Fruit fly (Drosophila melanogaster) whole organism, embryonic: ENCODE data around the gene dock.

Experiments
- Atf3 ChIP-seq: fragments of 200-800 bp; sonication (Bioruptor generic); optimal IDR thresholded peaks from 3 replicates; lab custom pipeline; 2016; ENCODE audit warnings: missing biosample characterization, missing genetic modification characterization
- B-H1 ChIP-seq: fragments of 200-800 bp; sonication (Bioruptor generic); IDR thresholded peaks from 3 replicates; pipeline ENCODE4 v1.3.6; 2022; ENCODE audit warnings: missing biosample characterization, missing genetic modification characterization
- B-H2 ChIP-seq: fragments of 200-800 bp; sonication (Bioruptor generic); optimal IDR thresholded peaks from 2 replicates; lab custom pipeline; 2018; ENCODE audit warnings: missing biosample characterization, mild to moderate bottlenecking, missing genetic modification characterization
- CG10147 ChIP-seq: fragments of 200-800 bp; sonication (Bioruptor generic); optimal IDR thresholded peaks from 2 replicates; lab custom pipeline; 2019; ENCODE audit warnings: missing biosample characterization, mild to moderate bottlenecking, missing genetic modification characterization, moderate library complexity
- CG1024 ChIP-seq: fragments of 200-800 bp; sonication (Bioruptor generic); IDR thresholded peaks from 2 replicates; pipeline ENCODE4 v1.3.6; 2022; ENCODE audit warnings: missing biosample characterization, missing genetic modification characterization
- CG10274 ChIP-seq: fragments of 200-800 bp; sonication (Bioruptor generic); optimal IDR thresholded peaks from 3 replicates; lab custom pipeline; 2017; ENCODE audit warnings: missing biosample characterization, mild to moderate bottlenecking, missing genetic modification characterization
- CG10462 ChIP-seq: fragments of 200-800 bp; sonication (Bioruptor generic); optimal IDR thresholded peaks from 2 replicates; lab custom pipeline; 2016; ENCODE audit warnings: missing biosample characterization, missing genetic modification characterization
- CG11456 ChIP-seq: fragments of 200-800 bp; sonication (Bioruptor generic); IDR thresholded peaks from 3 replicates; pipeline ENCODE4 v1.3.6; 2022; ENCODE audit warnings: missing biosample characterization, missing genetic modification characterization
- CG12155 ChIP-seq: fragments of 200-800 bp; sonication (Bioruptor generic); optimal IDR thresholded peaks from 3 replicates; lab custom pipeline; 2016; ENCODE audit warnings: missing biosample characterization, missing genetic modification characterization
- CG14667 ChIP-seq: fragments of 200-800 bp; sonication (Bioruptor generic); IDR thresholded peaks from 2 replicates; pipeline ENCODE4 v1.3.6; 2022; ENCODE audit warnings: missing biosample characterization, missing genetic modification characterization
- CG15073 ChIP-seq: fragments of 200-800 bp; sonication (Bioruptor generic); optimal IDR thresholded peaks from 2 replicates; lab custom pipeline; 2016; ENCODE audit warnings: missing biosample characterization, missing genetic modification characterization
- CG1603 ChIP-seq: fragments of 200-800 bp; sonication (Bioruptor generic); optimal IDR thresholded peaks from 2 replicates; lab custom pipeline; 2019; ENCODE audit warnings: missing biosample characterization, mild to moderate bottlenecking, missing genetic modification characterization, moderate library complexity
- CG17186 ChIP-seq: fragments of 200-800 bp; sonication (Bioruptor generic); optimal IDR thresholded peaks from 3 replicates; lab custom pipeline; 2017; ENCODE audit warnings: missing biosample characterization, missing genetic modification reagents, missing genetic modification characterization
- CG17359 ChIP-seq: fragments of 200-800 bp; sonication (Bioruptor generic); optimal IDR thresholded peaks from 3 replicates; lab custom pipeline; 2018; ENCODE audit warnings: missing biosample characterization, mild to moderate bottlenecking, missing genetic modification characterization, moderate library complexity
- CG17802 ChIP-seq: fragments of 200-800 bp; sonication (Bioruptor generic); optimal IDR thresholded peaks from 2 replicates; lab custom pipeline; 2018; ENCODE audit warnings: missing biosample characterization, mild to moderate bottlenecking, missing genetic modification characterization, moderate library complexity
- CG17829 ChIP-seq: fragments of 200-800 bp; optimal IDR thresholded peaks from 2 replicates; lab custom pipeline; 2019; ENCODE audit warnings: missing biosample characterization, mild to moderate bottlenecking, missing genetic modification characterization, moderate library complexity
- CG18599 ChIP-seq: fragments of 200-800 bp; sonication (Bioruptor generic); optimal IDR thresholded peaks from 3 replicates; lab custom pipeline; 2017; ENCODE audit warnings: missing biosample characterization, missing genetic modification characterization, mild to moderate bottlenecking, moderate library complexity, missing genetic modification reagents
- CG3281 ChIP-seq: fragments of 200-800 bp; sonication (Bioruptor generic); optimal IDR thresholded peaks from 3 replicates; lab custom pipeline; 2017; ENCODE audit warnings: missing biosample characterization, mild to moderate bottlenecking, missing genetic modification characterization
- CG3838 ChIP-seq: fragments of 200-800 bp; sonication (Bioruptor generic); optimal IDR thresholded peaks from 3 replicates; lab custom pipeline; 2016; ENCODE audit warnings: missing biosample characterization, missing genetic modification characterization
- CG5245 ChIP-seq: fragments of 200-800 bp; sonication (Bioruptor generic); optimal IDR thresholded peaks from 3 replicates; lab custom pipeline; 2016; ENCODE audit warnings: missing biosample characterization, missing genetic modification characterization
- CG6272 ChIP-seq: fragments of 200-800 bp; sonication (Bioruptor generic); IDR thresholded peaks from 2 replicates; pipeline ENCODE4 v1.3.6; 2022; ENCODE audit warnings: missing biosample characterization, missing genetic modification characterization
- CG6813 ChIP-seq: fragments of 200-800 bp; sonication (Bioruptor generic); optimal IDR thresholded peaks from 2 replicates; lab custom pipeline; 2017; ENCODE audit warnings: missing biosample characterization, missing genetic modification characterization, mild to moderate bottlenecking, moderate library complexity, missing genetic modification reagents
- CG7963 ChIP-seq: fragments of 200-800 bp; sonication (Bioruptor generic); IDR thresholded peaks from 3 replicates; pipeline ENCODE4 v1.3.6; 2022; ENCODE audit warnings: missing biosample characterization, missing genetic modification characterization; ENCODE audit not compliant: partially characterized antibody
- CG8290 ChIP-seq, 3 experiments: fragments of 200-800 bp; sonication (Bioruptor generic); optimal IDR thresholded peaks; 2 replicates each; lab custom pipeline; 2016 to 2019; ENCODE audit warnings: missing biosample characterization in 3 of 3, missing genetic modification characterization in 3 of 3, mild to moderate bottlenecking in 2 of 3, moderate library complexity in 1 of 3
- CG9932 ChIP-seq: fragments of 200-800 bp; sonication (Bioruptor generic); IDR thresholded peaks from 2 replicates; pipeline ENCODE4 v1.3.6; 2022; ENCODE audit warnings: missing biosample characterization, missing genetic modification characterization
- CTCF ChIP-seq: fragments of 200-800 bp; sonication (Bioruptor generic); optimal IDR thresholded peaks from 2 replicates; lab custom pipeline; 2017; ENCODE audit warnings: missing biosample characterization, mild to moderate bottlenecking, missing genetic modification characterization, moderate library complexity
- Chrac-16 ChIP-seq: fragments of 200-800 bp; sonication (Bioruptor generic); optimal IDR thresholded peaks from 3 replicates; lab custom pipeline; 2016; ENCODE audit warnings: missing biosample characterization, missing genetic modification characterization
- CoRest ChIP-seq: fragments of 200-800 bp; sonication (Bioruptor generic); optimal IDR thresholded peaks from 3 replicates; lab custom pipeline; 2018; ENCODE audit warnings: missing biosample characterization, mild to moderate bottlenecking, missing genetic modification characterization, moderate library complexity
- D ChIP-seq, 2 experiments: fragments of 200-800 bp in 1 of 2; fragments of >200 bp in 1 of 2; sonication (Bioruptor generic) in 1 of 2; optimal IDR thresholded peaks; 2 replicates in 1 of 2; 3 replicates in 1 of 2; lab custom pipeline; 2017; ENCODE audit warnings: mild to moderate bottlenecking in 1 of 2, missing biosample characterization in 1 of 2, missing genetic modification characterization in 1 of 2, missing genetic modification reagents in 1 of 2
- Dek ChIP-seq: fragments of 200-800 bp; sonication (Bioruptor generic); optimal IDR thresholded peaks from 3 replicates; lab custom pipeline; 2019; ENCODE audit warnings: missing biosample characterization, mild to moderate bottlenecking, missing genetic modification characterization, moderate library complexity
- MESR4 ChIP-seq: fragments of 200-800 bp; sonication (Bioruptor generic); optimal IDR thresholded peaks from 2 replicates; lab custom pipeline; 2018; ENCODE audit warnings: missing biosample characterization, mild to moderate bottlenecking, missing genetic modification characterization, moderate library complexity
- Mes4 ChIP-seq: fragments of 200-800 bp; sonication (Bioruptor generic); optimal IDR thresholded peaks from 2 replicates; lab custom pipeline; 2016; ENCODE audit warnings: missing biosample characterization, missing genetic modification characterization
- Mrtf ChIP-seq: fragments of 200-800 bp; sonication (Bioruptor generic); IDR thresholded peaks from 3 replicates; pipeline ENCODE4 v1.3.6; 2022; ENCODE audit warnings: missing biosample characterization, missing genetic modification characterization
- NC2β ChIP-seq: fragments of 200-800 bp; sonication (Bioruptor generic); optimal IDR thresholded peaks from 2 replicates; lab custom pipeline; 2016; ENCODE audit warnings: missing biosample characterization, missing genetic modification characterization
- Poxn ChIP-seq: fragments of 200-800 bp; sonication (Bioruptor generic); IDR thresholded peaks from 2 replicates; pipeline ENCODE4 v1.3.6; 2022; ENCODE audit warnings: missing biosample characterization, missing genetic modification characterization
- Ravus ChIP-seq: fragments of 200-800 bp; sonication (Bioruptor generic); IDR thresholded peaks from 2 replicates; pipeline ENCODE4 v1.3.6; 2022; ENCODE audit warnings: missing biosample characterization, missing genetic modification characterization
- Vsx1 ChIP-seq: fragments of 200-800 bp; sonication (Bioruptor generic); optimal IDR thresholded peaks from 2 replicates; lab custom pipeline; 2017; ENCODE audit warnings: missing biosample characterization, mild to moderate bottlenecking, missing genetic modification characterization, missing genetic modification reagents
- btn ChIP-seq: fragments of 200-800 bp; sonication (Bioruptor generic); optimal IDR thresholded peaks from 2 replicates; lab custom pipeline; 2016; ENCODE audit warnings: missing biosample characterization, missing genetic modification characterization
- ci ChIP-seq: fragments of 200-800 bp; sonication (Bioruptor generic); IDR thresholded peaks from 3 replicates; pipeline ENCODE4 v1.3.6; 2022; ENCODE audit warnings: missing biosample characterization, missing genetic modification characterization
- dimm ChIP-seq: fragments of 200-800 bp; sonication (Bioruptor generic); IDR thresholded peaks from 2 replicates; pipeline ENCODE4 v1.3.6; 2022; ENCODE audit warnings: missing biosample characterization, missing genetic modification characterization
- gt ChIP-seq: fragments of 200-800 bp; sonication (Bioruptor generic); IDR thresholded peaks from 2 replicates; pipeline ENCODE4 v1.3.6; 2022; ENCODE audit warnings: missing biosample characterization, missing genetic modification characterization
- kni ChIP-seq: fragments of 200-800 bp; sonication (Bioruptor generic); optimal IDR thresholded peaks from 3 replicates; lab custom pipeline; 2017; ENCODE audit warnings: mild to moderate bottlenecking, missing biosample characterization, missing genetic modification reagents, missing genetic modification characterization
- knrl ChIP-seq: fragments of 200-800 bp; sonication (Bioruptor generic); IDR thresholded peaks from 3 replicates; pipeline ENCODE4 v1.3.6; 2022; ENCODE audit warnings: missing biosample characterization, missing genetic modification characterization; ENCODE audit not compliant: partially characterized antibody
- lbe ChIP-seq: fragments of 200-800 bp; sonication (Bioruptor generic); optimal IDR thresholded peaks from 2 replicates; lab custom pipeline; 2016; ENCODE audit warnings: missing biosample characterization, mild to moderate bottlenecking, missing genetic modification characterization
- nerfin-1 ChIP-seq: fragments of 200-800 bp; sonication (Bioruptor generic); optimal IDR thresholded peaks from 3 replicates; lab custom pipeline; 2019; ENCODE audit warnings: missing biosample characterization, mild to moderate bottlenecking, missing genetic modification characterization, moderate library complexity
- oc ChIP-seq: fragments of 200-800 bp; sonication (Bioruptor generic); optimal IDR thresholded peaks from 2 replicates; lab custom pipeline; 2018; ENCODE audit warnings: missing biosample characterization, mild to moderate bottlenecking, missing genetic modification characterization, moderate library complexity
- pb ChIP-seq: fragments of 200-800 bp; sonication (Bioruptor generic); optimal IDR thresholded peaks from 3 replicates; lab custom pipeline; 2016; ENCODE audit warnings: missing biosample characterization, missing genetic modification characterization
- pfk ChIP-seq: fragments of 200-800 bp; sonication (Bioruptor generic); optimal IDR thresholded peaks from 2 replicates; lab custom pipeline; 2018; ENCODE audit warnings: missing biosample characterization, mild to moderate bottlenecking, missing genetic modification characterization, moderate library complexity
- seq ChIP-seq: fragments of 200-800 bp; sonication (Bioruptor generic); IDR thresholded peaks from 2 replicates; pipeline ENCODE4 v1.3.6; 2022; ENCODE audit warnings: missing biosample characterization, missing genetic modification characterization
- sqz ChIP-seq: fragments of 200-800 bp; sonication (Bioruptor generic); optimal IDR thresholded peaks from 3 replicates; lab custom pipeline; 2018; ENCODE audit warnings: missing biosample characterization, mild to moderate bottlenecking, missing genetic modification characterization
- tio ChIP-seq: fragments of 200-800 bp; sonication (Bioruptor generic); optimal IDR thresholded peaks from 2 replicates; lab custom pipeline; 2017; ENCODE audit warnings: missing biosample characterization, missing genetic modification characterization, inconsistent platforms

The dock gene

DNA sequence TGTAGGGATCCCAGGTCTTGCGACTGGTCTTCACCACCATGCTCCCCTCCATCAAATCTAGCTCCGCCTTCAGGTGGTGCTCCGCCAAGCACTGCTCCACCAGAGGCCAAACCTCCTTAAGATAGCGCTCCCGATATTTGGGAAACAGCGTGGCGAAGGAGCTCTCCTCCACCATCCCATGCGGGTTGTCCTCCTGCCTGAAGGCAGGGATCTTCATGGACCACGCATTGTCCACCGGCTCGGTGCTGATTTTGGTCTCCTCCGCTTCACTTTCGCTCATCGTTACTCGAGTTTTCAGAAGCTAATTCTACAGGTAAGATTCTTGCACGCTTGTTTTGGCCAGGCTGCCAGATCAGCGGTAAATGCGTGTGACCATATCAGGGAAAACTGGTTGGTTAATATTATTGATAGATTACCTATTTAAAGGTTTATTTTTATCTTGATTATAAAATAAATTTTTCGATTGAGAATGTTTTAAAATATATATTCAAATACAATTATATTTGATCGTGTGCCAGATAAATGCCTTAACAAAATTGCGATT, 43.8 kb downstream of the dock start, which contains the start of gene dbe (continued):
- TF ChIP-seq CG17802 = no peak
- TF ChIP-seq CG10274 (GFP tag; lab: Kevin White, UChicago) = no peak
- TF ChIP-seq CG18599 (GFP tag; lab: Kevin White, UChicago) = no peak
- TF ChIP-seq Dek (tag; lab: Kevin White, UChicago) = no peak
- no peak for TF ChIP-seq Mes4 (GFP tag; lab: Kevin White, UChicago)
- TF ChIP-seq kni (GFP tag; lab: Kevin White, UChicago) = no peak
- no peak for TF ChIP-seq pb (GFP tag; lab: Kevin White, UChicago)
- TF ChIP-seq pfk = no peak
- no peak for TF ChIP-seq lbe (GFP tag; lab: Kevin White, UChicago)
- no peak for TF ChIP-seq gt (GFP tag; lab: Robert Waterston, UW)
- TF ChIP-seq ci (GFP tag; lab: Robert Waterston, UW) = 0 out of 3 replicates have a peak, but pooled peaks have one; percentile 43
- TF ChIP-seq CG11456 (GFP tag; lab: Robert Waterston, UW) = no peak
- no peak for TF ChIP-seq CG17186
- TF ChIP-seq Mrtf (GFP tag; lab: Robert Waterston, UW) = no peak
- TF ChIP-seq CG9932 (GFP tag; lab: Robert Waterston, UW) = peak; percentile 58
- TF ChIP-seq CG7963 = no peak
- no peak for TF ChIP-seq Ravus (GFP tag; lab: Robert Waterston, UW)
- no peak for TF ChIP-seq seq (GFP tag; lab: Robert Waterston, UW)
- TF ChIP-seq sqz (GFP tag; lab: Kevin White, UChicago) = no peak
- TF ChIP-seq CG17829 (tag; lab: Kevin White, UChicago) = peak; percentile 16
- no peak for TF ChIP-seq D (optimal IDR thresholded peaks at IDR 0.05; lab: Kevin White, UChicago)
- no peak for TF ChIP-seq D (GFP tag; optimal IDR thresholded peaks at IDR 0.05; lab: Kevin White, UChicago)
- TF ChIP-seq B-H1 = no peak; the same call in 2 of the 3 replicates
- no peak for TF ChIP-seq CG12155 (GFP tag; lab: Kevin White, UChicago)
- no peak for TF ChIP-seq CG15073
- no peak for TF ChIP-seq knrl (GFP tag; lab: Robert Waterston, UW)
- no peak for TF ChIP-seq oc
- TF ChIP-seq CG10462 (GFP tag; lab: Kevin White, UChicago) = no peak
- no peak for TF ChIP-seq CG5245
- TF ChIP-seq Atf3 (GFP tag; lab: Kevin White, UChicago) = no peak
- no peak for TF ChIP-seq tio (GFP tag; lab: Kevin White, UChicago)
- peak; percentile 84 for TF ChIP-seq MESR4 (GFP tag; lab: Kevin White, UChicago)
- TF ChIP-seq CG1603 = peak; percentile 34
- no peak for TF ChIP-seq dimm (GFP tag; lab: Robert Waterston, UW)
- TF ChIP-seq CG3838 = no peak
- TF ChIP-seq nerfin-1 (tag; lab: Kevin White, UChicago) = no peak
- TF ChIP-seq CG10147 (GFP tag; lab: Kevin White, UChicago) = no peak
- TF ChIP-seq btn (GFP tag; lab: Kevin White, UChicago) = no peak
- TF ChIP-seq NC2β (GFP tag; lab: Kevin White, UChicago) = no peak
- no peak for TF ChIP-seq CG14667 (GFP tag; lab: Robert Waterston, UW)
- peak; percentile 7 for TF ChIP-seq Chrac-16
- peak; percentile 0 for TF ChIP-seq CoRest (tag; lab: Kevin White, UChicago)
- TF ChIP-seq CG1024 = no peak
- TF ChIP-seq B-H2 (GFP tag; lab: Kevin White, UChicago) = no peak
- no peak for TF ChIP-seq CG17359 (tag; lab: Kevin White, UChicago)
- peak; percentile 30 for TF ChIP-seq Vsx1 (GFP tag; lab: Kevin White, UChicago)
- no peak for TF ChIP-seq CG6813 (GFP tag; lab: Kevin White, UChicago)
- TF ChIP-seq CG8290 (GFP tag; optimal IDR thresholded peaks at IDR 0.05; lab: Kevin White, UChicago) = no peak
- TF ChIP-seq CG8290 (tag; optimal IDR thresholded peaks at IDR 0.05; lab: Kevin White, UChicago) = no peak
- TF ChIP-seq CG3281 (GFP tag; lab: Kevin White, UChicago) = no peak
- no peak for TF ChIP-seq CG6272 (GFP tag; lab: Robert Waterston, UW)
- TF ChIP-seq CTCF (GFP tag; lab: Kevin White, UChicago) = no peak
- no peak for TF ChIP-seq Poxn (GFP tag; lab: Robert Waterston, UW)
